Worm (Caenorhabditis elegans) whole organism, L2 larva: Measurements from ENCODE around the gene srx-29.

Experiments used
- egl-27 ChIP-seq: sonication (generic microtip); optimal IDR thresholded peaks from 3 replicates; lab custom pipeline; 2017; ENCODE audit warnings: missing biosample characterization, missing genetic modification reagents, missing genetic modification characterization
- lin-11 ChIP-seq: fragments of 150-350 bp; sonication (generic microtip); optimal IDR thresholded peaks from 2 replicates; lab custom pipeline; 2014; ENCODE audit warnings: missing biosample characterization, missing genetic modification characterization, inconsistent platforms, mixed read lengths
- lin-39 ChIP-seq: fragments of 150-350 bp; optimal IDR thresholded peaks from 2 replicates; lab custom pipeline; 2014; ENCODE audit warnings: missing biosample characterization, missing genetic modification reagents, missing genetic modification characterization
- ztf-4 ChIP-seq: fragments of 150-350 bp; optimal IDR thresholded peaks from 2 replicates; lab custom pipeline; 2014; ENCODE audit warnings: missing biosample characterization, missing genetic modification characterization

DNA sequence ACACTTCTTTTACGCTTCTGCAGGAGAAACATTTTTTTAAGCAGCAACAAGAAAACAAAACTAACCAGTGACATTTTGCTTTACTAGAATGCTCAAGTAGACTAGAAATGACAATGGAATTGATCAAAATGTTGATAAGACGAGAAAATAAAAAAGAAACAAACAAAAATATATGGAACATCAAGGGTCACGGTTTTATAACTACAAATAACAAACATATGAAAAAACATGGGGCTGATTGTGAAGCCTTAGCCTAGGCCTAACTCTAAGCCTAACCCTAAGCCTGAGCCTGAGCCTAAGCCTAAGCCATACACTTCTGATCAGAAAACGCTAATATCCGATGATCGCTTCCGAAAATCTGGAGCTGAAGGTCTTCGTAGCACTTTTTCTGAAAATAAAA lies 32.5 kb upstream of the srx-29 start, which contains the start of gene Y6E2A.10:
- TF ChIP-seq ztf-4 (tag; lab: Kevin White, UChicago) (no peak), egl-27 (tag; lab: Kevin White, UChicago) (no peak), lin-39 (tag; lab: Kevin White, UChicago) (no peak), lin-11 (tag; lab: Kevin White, UChicago) (no peak)
